Worm (Caenorhabditis elegans) whole organism, L4 larva: ENCODE results near the gene hex-5.

Experiments
- R02D3.7 ChIP-seq: fragments of 150-350 bp; sonication (generic microtip); optimal IDR thresholded peaks from 3 replicates; lab custom pipeline; 2014; ENCODE audit warnings: missing biosample characterization, missing genetic modification characterization
- T20F7.1 ChIP-seq: fragments of 200-800 bp; sonication (Bioruptor generic); optimal IDR thresholded peaks from 2 replicates; lab custom pipeline; 2018; ENCODE audit warnings: mild to moderate bottlenecking, missing genetic modification characterization, missing compliant biosample characterization
- Y48G9A.11 ChIP-seq: fragments of 200-800 bp; sonication (Bioruptor generic); IDR thresholded peaks from 2 replicates; pipeline ENCODE4 v1.3.6; 2022; ENCODE audit warnings: missing genetic modification reagents, missing genetic modification characterization, missing compliant biosample characterization
- ama-1 ChIP-seq: fragments of 150-350 bp; optimal IDR thresholded peaks from 2 replicates; lab custom pipeline; 2014; ENCODE audit warnings: inconsistent platforms, mixed read lengths
- ceh-32 ChIP-seq: sonication (generic microtip); optimal IDR thresholded peaks from 2 replicates; lab custom pipeline; 2016; ENCODE audit warnings: mild to moderate bottlenecking, missing genetic modification characterization, missing compliant biosample characterization; ENCODE audit not compliant: poor library complexity
- dmd-8 ChIP-seq: fragments of 200-800 bp; sonication (Bioruptor generic); IDR thresholded peaks from 2 replicates; pipeline ENCODE4 v1.3.6; 2022; ENCODE audit warnings: missing genetic modification characterization, missing compliant biosample characterization
- fkh-10 ChIP-seq: fragments of 150-350 bp; optimal IDR thresholded peaks from 2 replicates; lab custom pipeline; 2014; ENCODE audit warnings: missing biosample characterization, missing genetic modification reagents, missing genetic modification characterization
- lin-1 ChIP-seq: fragments of 200-800 bp; sonication (Bioruptor generic); IDR thresholded peaks from 2 replicates; pipeline ENCODE4 v1.3.6; 2022; ENCODE audit warnings: missing genetic modification reagents, missing genetic modification characterization, missing compliant biosample characterization
- lin-15B ChIP-seq: fragments of 150-350 bp; sonication (generic microtip); optimal IDR thresholded peaks from 3 replicates; lab custom pipeline; 2014; ENCODE audit warnings: missing biosample characterization, missing genetic modification characterization
- pqm-1 ChIP-seq: sonication (generic microtip); optimal IDR thresholded peaks from 2 replicates; lab custom pipeline; 2017; ENCODE audit warnings: missing biosample characterization, missing genetic modification characterization
- unc-62 ChIP-seq, 3 experiments: fragments of 150-350 bp in 1 of 3; sonication (generic microtip); optimal IDR thresholded peaks in 2 of 3; peaks in 1 of 3; 1 replicate in 1 of 3; 2 replicates in 2 of 3; lab custom pipeline; 2014 to 2017; ENCODE audit warnings: missing biosample characterization in 3 of 3, missing genetic modification characterization in 3 of 3, missing genetic modification reagents in 3 of 3, missing genotype in 1 of 3

- TF ChIP-seq ama-1 (no peak), R02D3.7 (tag; lab: Kevin White, UChicago) (no peak), dmd-8 (GFP tag; lab: Robert Waterston, UW) (no peak), T20F7.1 (GFP tag; lab: Kevin White, UChicago) (no peak), lin-1 (GFP tag; lab: Robert Waterston, UW) (no peak), pqm-1 (tag; lab: Kevin White, UChicago) (no peak), lin-15B (tag; lab: Kevin White, UChicago) (no peak), unc-62 (GFP tag; optimal IDR thresholded peaks at IDR 0.05 in 1 of 2; lab: Kevin White, UChicago) (no peak), unc-62 (tag; optimal IDR thresholded peaks at IDR 0.05; lab: Kevin White, UChicago) (no peak), ceh-32 (no peak), fkh-10 (GFP tag; lab: Kevin White, UChicago) (no peak), Y48G9A.11 (GFP tag; lab: Robert Waterston, UW) (no peak)
These were observed 36.9 kb downstream of the hex-5 start, which contains the start of gene F31F6.1 for ce11 chrX:14868200-14868599.
